Worm (Caenorhabditis elegans) whole organism, L3 larva: ENCODE results near the gene T16G1.4.

ENCODE experiments used
- elt-1 ChIP-seq: fragments of 150-350 bp; optimal IDR thresholded peaks from 2 replicates; lab custom pipeline; 2014; ENCODE audit warnings: missing biosample characterization, missing genetic modification characterization
- eor-1 ChIP-seq, 2 experiments: fragments of 150-350 bp; optimal IDR thresholded peaks; 2 replicates each; lab custom pipeline; 2014 to 2018; ENCODE audit warnings: missing biosample characterization in 2 of 2, missing genetic modification characterization in 2 of 2
- fkh-10 ChIP-seq: sonication (generic microtip); optimal IDR thresholded peaks from 2 replicates; lab custom pipeline; 2017; ENCODE audit warnings: missing biosample characterization, missing genetic modification reagents, missing genetic modification characterization
- nhr-11 ChIP-seq: fragments of 150-350 bp; optimal IDR thresholded peaks from 2 replicates; lab custom pipeline; 2014; ENCODE audit warnings: missing biosample characterization, missing genetic modification characterization
- pqm-1 ChIP-seq: fragments of 150-350 bp; optimal IDR thresholded peaks from 2 replicates; lab custom pipeline; 2017; ENCODE audit warnings: missing biosample characterization, missing genetic modification characterization, inconsistent platforms
- unc-62 ChIP-seq: fragments of 150-350 bp; sonication (generic microtip); optimal IDR thresholded peaks from 4 replicates; lab custom pipeline; 2014; ENCODE audit warnings: missing biosample characterization, missing genetic modification reagents, missing genetic modification characterization

DNA sequence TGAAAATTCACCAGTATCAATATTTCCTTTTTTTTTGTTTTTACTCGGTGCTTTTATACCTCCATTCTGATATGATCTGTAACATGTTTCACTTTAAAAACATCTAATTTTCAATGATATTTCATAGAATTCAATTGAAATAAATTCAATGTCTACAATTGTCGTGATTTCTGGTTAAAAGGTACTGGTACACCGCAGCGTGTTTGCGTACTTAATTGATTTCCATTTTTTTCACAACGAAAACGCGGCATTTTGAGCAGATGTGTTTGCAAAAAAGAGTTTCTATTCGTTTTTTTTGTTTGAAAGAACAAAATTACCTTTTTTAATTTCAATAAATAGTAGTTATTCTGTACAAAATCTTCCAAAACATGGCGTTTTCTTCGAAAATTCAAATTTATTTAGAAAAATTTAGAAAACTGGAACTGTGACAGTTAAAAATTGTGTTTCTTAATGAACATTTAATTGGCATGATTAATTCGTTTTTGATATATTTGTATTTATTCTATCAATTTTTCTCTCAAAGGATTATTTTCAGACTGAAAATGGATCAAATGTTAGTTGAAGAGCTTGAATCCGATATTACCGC lies 29.0 kb upstream of the T16G1.4 start, which contains the start of gene pnn-1:
- no peak for TF ChIP-seq nhr-11 (tag; lab: Kevin White, UChicago)
- TF ChIP-seq fkh-10 (GFP tag; lab: Kevin White, UChicago): no peak
- no peak for TF ChIP-seq unc-62 (GFP tag; lab: Kevin White, UChicago)
- TF ChIP-seq elt-1 (tag; lab: Kevin White, UChicago): no peak
- TF ChIP-seq eor-1 (tag; optimal IDR thresholded peaks at IDR 0.05; lab: Kevin White, UChicago): no peak
- TF ChIP-seq pqm-1: no peak
